Worm (Caenorhabditis elegans) whole organism, L4 larva: ENCODE results near the gene Y38H6C.25.

Experiments used
- F44E2.7 ChIP-seq: fragments of 200-800 bp; sonication (Bioruptor generic); IDR thresholded peaks from 2 replicates; pipeline ENCODE4 v2.1.2; 2022; ENCODE audit warnings: missing genetic modification characterization, missing compliant biosample characterization
- Y105C5A.15 ChIP-seq: fragments of 200-800 bp; sonication (Bioruptor generic); IDR thresholded peaks from 2 replicates; pipeline ENCODE4 v1.3.6; 2022; ENCODE audit warnings: missing genetic modification characterization, missing compliant biosample characterization
- aha-1 ChIP-seq: fragments of 150-350 bp; peaks from one replicate; lab custom pipeline; 2014; ENCODE audit warnings: missing biosample characterization, missing genetic modification characterization
- ama-1 ChIP-seq: fragments of 150-350 bp; optimal IDR thresholded peaks from 2 replicates; lab custom pipeline; 2014; ENCODE audit warnings: inconsistent platforms, mixed read lengths
- attf-4 ChIP-seq: sonication (generic microtip); optimal IDR thresholded peaks from 3 replicates; lab custom pipeline; 2017; ENCODE audit warnings: missing biosample characterization, missing genetic modification characterization
- ceh-20 ChIP-seq: fragments of 200-800 bp; sonication (Bioruptor generic); IDR thresholded peaks from 2 replicates; pipeline ENCODE4 v1.3.6; 2022; ENCODE audit warnings: missing genetic modification reagents, missing genetic modification characterization, missing compliant biosample characterization
- ceh-28 ChIP-seq: fragments of 150-350 bp; optimal IDR thresholded peaks from 2 replicates; lab custom pipeline; 2014; ENCODE audit warnings: missing biosample characterization, missing genetic modification reagents, missing genetic modification characterization
- ceh-62 ChIP-seq: sonication (generic microtip); optimal IDR thresholded peaks from 2 replicates; lab custom pipeline; 2017; ENCODE audit warnings: missing biosample characterization, missing genetic modification characterization
- ceh-82 ChIP-seq: sonication (generic microtip); optimal IDR thresholded peaks from 2 replicates; lab custom pipeline; 2017; ENCODE audit warnings: missing biosample characterization, missing genetic modification characterization
- cey-2 ChIP-seq: sonication (generic microtip); optimal IDR thresholded peaks from 3 replicates; lab custom pipeline; 2017; ENCODE audit warnings: missing genetic modification characterization, mild to moderate bottlenecking, missing compliant biosample characterization, antibody characterized with exemption, borderline replicate concordance; ENCODE audit not compliant: insufficient read depth
- daf-12 ChIP-seq: fragments of 150-350 bp; optimal IDR thresholded peaks from 2 replicates; lab custom pipeline; 2014; ENCODE audit warnings: missing biosample characterization, missing genetic modification reagents, missing genetic modification characterization
- dpl-1 ChIP-seq: fragments of 150-350 bp; optimal IDR thresholded peaks from 2 replicates; lab custom pipeline; 2014; ENCODE audit warnings: missing biosample characterization, missing genetic modification reagents, missing genetic modification characterization
- duxl-1 ChIP-seq: sonication (generic microtip); optimal IDR thresholded peaks from 2 replicates; lab custom pipeline; 2016; ENCODE audit warnings: mild to moderate bottlenecking, missing genetic modification characterization, moderate library complexity, missing compliant biosample characterization; ENCODE audit not compliant: poor library complexity
- egl-27 ChIP-seq: sonication (generic microtip); optimal IDR thresholded peaks from 3 replicates; lab custom pipeline; 2017; ENCODE audit warnings: missing biosample characterization, missing genetic modification reagents, missing genetic modification characterization
- egl-43 ChIP-seq: fragments of 200-800 bp; sonication (Bioruptor generic); IDR thresholded peaks from 2 replicates; pipeline ENCODE4 v1.3.6; 2022; ENCODE audit warnings: missing genetic modification reagents, missing genetic modification characterization, missing compliant biosample characterization
- fkh-10 ChIP-seq: fragments of 150-350 bp; optimal IDR thresholded peaks from 2 replicates; lab custom pipeline; 2014; ENCODE audit warnings: missing biosample characterization, missing genetic modification reagents, missing genetic modification characterization
- fos-1 ChIP-seq: fragments of 150-350 bp; optimal IDR thresholded peaks from 2 replicates; lab custom pipeline; 2014; ENCODE audit warnings: missing biosample characterization, missing genetic modification characterization
- gei-8 ChIP-seq: fragments of 200-800 bp; sonication (Bioruptor generic); optimal IDR thresholded peaks from 2 replicates; lab custom pipeline; 2018; ENCODE audit warnings: mild to moderate bottlenecking, missing genetic modification characterization, missing compliant biosample characterization
- hlh-11 ChIP-seq: fragments of 200-800 bp; sonication (Bioruptor generic); optimal IDR thresholded peaks from 2 replicates; lab custom pipeline; 2018; ENCODE audit warnings: mild to moderate bottlenecking, missing genetic modification characterization, missing compliant biosample characterization
- hlh-30 ChIP-seq: sonication (generic microtip); optimal IDR thresholded peaks from 2 replicates; lab custom pipeline; 2017; ENCODE audit warnings: antibody characterized with exemption, mild to moderate bottlenecking, missing genetic modification characterization, missing compliant biosample characterization; ENCODE audit not compliant: insufficient read depth
- jun-1 ChIP-seq: fragments of 150-350 bp; optimal IDR thresholded peaks from 2 replicates; lab custom pipeline; 2014; ENCODE audit warnings: missing biosample characterization, missing genetic modification reagents, missing genetic modification characterization
- lim-7 ChIP-seq: fragments of 200-800 bp; sonication (Bioruptor generic); IDR thresholded peaks from 2 replicates; pipeline ENCODE4 v1.3.6; 2022; ENCODE audit warnings: missing genetic modification characterization, missing compliant biosample characterization
- lin-15B ChIP-seq: fragments of 150-350 bp; sonication (generic microtip); optimal IDR thresholded peaks from 3 replicates; lab custom pipeline; 2014; ENCODE audit warnings: missing biosample characterization, missing genetic modification characterization
- lin-38 ChIP-seq: fragments of 200-800 bp; sonication (Bioruptor generic); IDR thresholded peaks from 2 replicates; pipeline ENCODE4 v1.3.6; 2022; ENCODE audit warnings: missing genetic modification reagents, missing genetic modification characterization, missing compliant biosample characterization
- madf-5 ChIP-seq, 2 experiments: fragments of 200-800 bp; sonication (Bioruptor generic); IDR thresholded peaks; 2 replicates each; pipeline ENCODE4 v1.3.6; 2022; ENCODE audit warnings: missing compliant biosample characterization in 2 of 2, missing genetic modification characterization in 2 of 2
- mdl-1 ChIP-seq, 2 experiments: fragments of 150-350 bp in 1 of 2; sonication (generic microtip) in 1 of 2; optimal IDR thresholded peaks; 2 replicates each; lab custom pipeline; 2014 to 2017; ENCODE audit warnings: missing biosample characterization in 2 of 2, missing genetic modification characterization in 2 of 2
- mdt-29 ChIP-seq: fragments of 200-800 bp; sonication (Bioruptor generic); IDR thresholded peaks from 2 replicates; pipeline ENCODE4 v1.3.6; 2022; ENCODE audit warnings: missing genetic modification reagents, missing genetic modification characterization, missing compliant biosample characterization
- mep-1 ChIP-seq: fragments of 150-350 bp; sonication (generic microtip); optimal IDR thresholded peaks from 3 replicates; lab custom pipeline; 2014; ENCODE audit warnings: missing biosample characterization, missing genetic modification characterization
- mxl-2 ChIP-seq: fragments of 200-800 bp; sonication (Bioruptor generic); conservative IDR thresholded peaks from 2 replicates; pipeline ENCODE4 v1.3.6; 2022; ENCODE audit warnings: missing genetic modification reagents, missing genetic modification characterization, missing compliant biosample characterization
- nhr-10 ChIP-seq: fragments of 150-350 bp; optimal IDR thresholded peaks from 2 replicates; lab custom pipeline; 2014; ENCODE audit warnings: missing biosample characterization, missing genetic modification characterization
- nhr-11 ChIP-seq: fragments of 150-350 bp; optimal IDR thresholded peaks from 2 replicates; lab custom pipeline; 2014; ENCODE audit warnings: missing biosample characterization, missing genetic modification characterization
- nhr-25 ChIP-seq: sonication (generic microtip); optimal IDR thresholded peaks from 2 replicates; lab custom pipeline; 2017; ENCODE audit warnings: missing genetic modification characterization, mild to moderate bottlenecking, missing compliant biosample characterization, antibody characterized with exemption, moderate library complexity, borderline replicate concordance; ENCODE audit not compliant: insufficient read depth
- nhr-28 ChIP-seq: fragments of 150-350 bp; optimal IDR thresholded peaks from 2 replicates; lab custom pipeline; 2014; ENCODE audit warnings: missing biosample characterization, missing genetic modification characterization
- nhr-42 ChIP-seq: fragments of 200-800 bp; sonication (Bioruptor generic); IDR thresholded peaks from 2 replicates; pipeline ENCODE4 v1.3.6; 2022; ENCODE audit warnings: missing genetic modification characterization, missing compliant biosample characterization
- nhr-48 ChIP-seq: sonication (generic microtip); optimal IDR thresholded peaks from 2 replicates; lab custom pipeline; 2016; ENCODE audit warnings: mild to moderate bottlenecking, missing genetic modification characterization, missing compliant biosample characterization
- nhr-6 ChIP-seq: fragments of 150-350 bp; optimal IDR thresholded peaks from 2 replicates; lab custom pipeline; 2014; ENCODE audit warnings: missing biosample characterization, missing genetic modification characterization
- nhr-77 ChIP-seq: fragments of 150-350 bp; optimal IDR thresholded peaks from 2 replicates; lab custom pipeline; 2014; ENCODE audit warnings: missing biosample characterization, missing genetic modification characterization
- php-3 ChIP-seq: fragments of 200-800 bp; sonication (Bioruptor generic); IDR thresholded peaks from 2 replicates; pipeline ENCODE4 v1.3.6; 2022; ENCODE audit warnings: missing genetic modification reagents, missing genetic modification characterization, missing compliant biosample characterization
- rbr-2 ChIP-seq: sonication (generic microtip); optimal IDR thresholded peaks from 2 replicates; lab custom pipeline; 2016; ENCODE audit warnings: missing genotype, missing genetic modification characterization, missing compliant biosample characterization
- sdz-12 ChIP-seq: fragments of 200-800 bp; sonication (Bioruptor generic); optimal IDR thresholded peaks from 2 replicates; lab custom pipeline; 2018; ENCODE audit warnings: mild to moderate bottlenecking, missing genetic modification characterization, missing compliant biosample characterization
- snpc-1.2 ChIP-seq: fragments of 200-800 bp; sonication (Bioruptor generic); IDR thresholded peaks from 2 replicates; pipeline ENCODE4 v1.3.6; 2022; ENCODE audit warnings: missing genetic modification reagents, missing genetic modification characterization, missing compliant biosample characterization
- tra-1 ChIP-seq: fragments of 200-800 bp; sonication (Bioruptor generic); IDR thresholded peaks from 2 replicates; pipeline ENCODE4 v1.3.6; 2022; ENCODE audit warnings: missing genetic modification reagents, missing genetic modification characterization, missing compliant biosample characterization
- unc-130 ChIP-seq: sonication (generic microtip); optimal IDR thresholded peaks from 2 replicates; lab custom pipeline; 2016; ENCODE audit warnings: missing genetic modification reagents, missing genetic modification characterization, missing compliant biosample characterization
- unc-39 ChIP-seq: sonication (generic microtip); optimal IDR thresholded peaks from 2 replicates; lab custom pipeline; 2017; ENCODE audit warnings: missing biosample characterization, missing genetic modification characterization
- unc-62 ChIP-seq, 3 experiments: fragments of 150-350 bp in 1 of 3; sonication (generic microtip); optimal IDR thresholded peaks in 2 of 3; peaks in 1 of 3; 1 replicate in 1 of 3; 2 replicates in 2 of 3; lab custom pipeline; 2014 to 2017; ENCODE audit warnings: missing biosample characterization in 3 of 3, missing genetic modification characterization in 3 of 3, missing genetic modification reagents in 3 of 3, missing genotype in 1 of 3
- zip-2 ChIP-seq: fragments of 150-350 bp; optimal IDR thresholded peaks from 2 replicates; lab custom pipeline; 2014; ENCODE audit warnings: missing biosample characterization, missing genetic modification characterization

Y38H6C.25 gene

DNA sequence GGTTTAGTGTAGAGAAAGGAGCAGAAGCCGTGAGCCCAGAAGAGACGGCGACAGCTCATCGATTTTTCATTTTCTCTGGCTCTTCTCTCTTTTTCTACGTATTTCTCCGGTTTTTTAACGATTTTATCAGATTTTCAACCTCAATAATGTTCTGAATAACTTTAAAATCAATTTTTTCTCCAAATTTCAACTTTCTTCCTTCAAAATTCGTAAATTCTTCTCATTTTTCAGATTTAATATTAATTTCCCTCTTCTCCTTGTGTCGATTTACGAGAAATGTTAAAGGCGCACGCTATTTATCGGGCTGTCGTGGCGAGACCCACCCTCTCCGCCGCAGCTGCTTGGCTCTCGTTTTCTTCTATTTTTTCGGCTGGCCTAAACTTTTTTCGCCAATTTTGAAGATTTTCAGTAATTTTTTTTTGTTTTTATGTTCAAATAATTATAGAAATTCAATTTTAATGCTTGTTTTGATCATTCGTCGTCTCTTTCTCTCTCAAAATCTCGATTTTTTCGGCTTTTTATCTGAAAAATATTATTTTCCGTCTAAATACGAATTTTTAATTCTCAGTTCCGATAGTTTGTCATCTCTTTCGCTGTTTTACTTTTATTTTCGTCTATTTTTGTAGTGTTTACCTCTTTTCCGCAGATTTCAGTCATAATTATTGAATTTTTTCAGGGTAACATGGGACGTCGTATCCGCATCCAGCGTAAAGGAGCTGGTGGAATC, 39.9 kb upstream of the Y38H6C.25 start, which contains the start of the genes calf-1 and rpl-2 (continued):
- TF ChIP-seq cey-2 (tag; lab: Kevin White, UChicago) (no peak), hlh-30 (tag; lab: Kevin White, UChicago) (peak; percentile 68), unc-39 (no peak), fkh-10 (no peak), unc-62 (GFP tag; optimal IDR thresholded peaks at IDR 0.05 in 1 of 2; lab: Kevin White, UChicago) (no peak), unc-62 (tag; optimal IDR thresholded peaks at IDR 0.05; lab: Kevin White, UChicago) (no peak), ceh-82 (tag; lab: Kevin White, UChicago) (no peak), rbr-2 (tag; lab: Kevin White, UChicago) (peak; percentile 22), dpl-1 (GFP tag; lab: Kevin White, UChicago) (peak; percentile 55), jun-1 (tag; lab: Kevin White, UChicago) (no peak), ama-1 (lab: Kevin White, UChicago) (no peak), ceh-28 (tag; lab: Kevin White, UChicago) (no peak), ceh-20 (GFP tag; lab: Robert Waterston, UW) (no peak), mep-1 (peak; percentile 69), unc-130 (GFP tag; lab: Kevin White, UChicago) (peak; percentile 23), madf-5 (GFP tag; IDR thresholded peaks at IDR 0.05; lab: Robert Waterston, UW) (no peak), Y105C5A.15 (GFP tag; lab: Robert Waterston, UW) (no peak), sdz-12 (GFP tag; lab: Kevin White, UChicago) (no peak), zip-2 (tag; lab: Kevin White, UChicago) (no peak), gei-8 (GFP tag; lab: Kevin White, UChicago) (no peak), ceh-62 (no peak), nhr-25 (tag; lab: Kevin White, UChicago) (no peak), nhr-10 (tag; lab: Kevin White, UChicago) (no peak), mdt-29 (GFP tag; lab: Robert Waterston, UW) (no peak), php-3 (GFP tag; lab: Robert Waterston, UW) (no peak), nhr-42 (no peak), daf-12 (tag; lab: Kevin White, UChicago) (no peak), nhr-48 (tag; lab: Kevin White, UChicago) (no peak), nhr-77 (tag; lab: Kevin White, UChicago) (peak; percentile 29), hlh-11 (tag; lab: Kevin White, UChicago) (peak; percentile 55)

DNA sequence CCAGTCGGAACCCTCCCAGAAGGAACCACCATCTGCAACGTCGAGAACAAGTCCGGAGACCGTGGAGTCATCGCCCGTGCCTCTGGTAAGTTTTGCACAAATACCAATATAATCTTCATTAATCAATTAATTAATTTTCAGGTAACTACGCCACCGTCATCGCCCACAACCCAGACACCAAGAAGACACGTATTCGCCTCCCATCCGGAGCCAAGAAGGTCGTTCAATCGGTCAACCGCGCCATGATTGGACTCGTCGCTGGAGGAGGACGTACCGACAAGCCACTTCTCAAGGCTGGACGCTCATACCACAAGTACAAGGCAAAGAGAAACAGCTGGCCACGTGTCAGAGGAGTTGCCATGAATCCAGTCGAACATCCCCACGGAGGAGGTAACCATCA, 38.8 kb upstream of the Y38H6C.25 start:
- TF ChIP-seq F44E2.7 (GFP tag; lab: Robert Waterston, UW) = peak; percentile 82; the same call in 1 of the 2 replicates

- TF ChIP-seq Y105C5A.15 (GFP tag; lab: Robert Waterston, UW) (0 out of 2 replicates have a peak, but pooled peaks have one; percentile 49), hlh-30 (tag; lab: Kevin White, UChicago) (no peak), duxl-1 (no peak), fos-1 (tag; lab: Kevin White, UChicago) (no peak), nhr-28 (tag; lab: Kevin White, UChicago) (no peak), nhr-77 (tag; lab: Kevin White, UChicago) (no peak), mep-1 (no peak), cey-2 (tag; lab: Kevin White, UChicago) (no peak), egl-27 (tag; lab: Kevin White, UChicago) (no peak), aha-1 (tag; lab: Kevin White, UChicago) (no peak), tra-1 (GFP tag; lab: Robert Waterston, UW) (0 out of 2 replicates have a peak, but pooled peaks have one; percentile 6), nhr-11 (tag; lab: Kevin White, UChicago) (no peak), egl-43 (GFP tag; lab: Robert Waterston, UW) (0 out of 2 replicates have a peak, but pooled peaks have one; percentile 17), lin-38 (0 out of 2 replicates have a peak, but pooled peaks have one; percentile 21), attf-4 (tag; lab: Kevin White, UChicago) (no peak), jun-1 (tag; lab: Kevin White, UChicago) (no peak), F44E2.7 (GFP tag; lab: Robert Waterston, UW) (0 out of 2 replicates have a peak, but pooled peaks have one; percentile 74), lim-7 (no peak), dpl-1 (GFP tag; lab: Kevin White, UChicago) (no peak), mdl-1 (tag; optimal IDR thresholded peaks at IDR 0.05; lab: Kevin White, UChicago) (no peak), snpc-1.2 (GFP tag; lab: Robert Waterston, UW) (peak; percentile 67), lin-15B (tag; lab: Kevin White, UChicago) (no peak), nhr-6 (tag; lab: Kevin White, UChicago) (no peak), zip-2 (tag; lab: Kevin White, UChicago) (no peak), mxl-2 (no peak)
Measured at ce11 chrV:20480790-20481189, 38.2 kb upstream of the Y38H6C.25 start.
